Worm (Caenorhabditis elegans): ENCODE results near the gene rip-1.

rip-1 gene

ce11 chrIII:10254583-10254982, 4.0 kb downstream of the rip-1 start, which contains the start of gene R01H10.4:
Gene R01H10.4 (plus strand): TSS chrIII:10254818.
- TF ChIP-seq ceh-2 (tag; optimal IDR thresholded peaks at IDR 0.05): no peak
- no peak for TF ChIP-seq tbx-7 (tag; optimal IDR thresholded peaks at IDR 0.05)
- no peak for TF ChIP-seq eyg-1 (tag; optimal IDR thresholded peaks at IDR 0.05)
- TF ChIP-seq hlh-13 (GFP tag; optimal IDR thresholded peaks at IDR 0.05): no peak
- no peak for TF ChIP-seq ceh-9 (tag; optimal IDR thresholded peaks at IDR 0.05)
- TF ChIP-seq hlh-6 (tag; optimal IDR thresholded peaks at IDR 0.05): no peak
- no peak for TF ChIP-seq unc-3 (GFP tag; conservative IDR thresholded peaks at IDR 0.05)
- no peak for TF ChIP-seq unc-3 (tag; optimal IDR thresholded peaks at IDR 0.05)
- no peak for TF ChIP-seq pag-3 (tag; optimal IDR thresholded peaks at IDR 0.05; ENCODE audit: borderline replicate concordance)
- no peak for TF ChIP-seq ceh-22 (tag; optimal IDR thresholded peaks at IDR 0.05)

ce11 chrIII:10253334-10253733, 5.2 kb downstream of the rip-1 start:
- TF ChIP-seq sox-4 (tag; optimal IDR thresholded peaks at IDR 0.05): no peak
- no peak for TF ChIP-seq gmeb-2 (tag; optimal IDR thresholded peaks at IDR 0.05)
- no peak for TF ChIP-seq Y22D7AL.16 (tag; optimal IDR thresholded peaks at IDR 0.05)
- TF ChIP-seq pax-1 (tag; optimal IDR thresholded peaks at IDR 0.05): no peak
- no peak for TF ChIP-seq ceh-34 (tag; optimal IDR thresholded peaks at IDR 0.05)
- no peak for TF ChIP-seq ama-1 (optimal IDR thresholded peaks at IDR 0.05)
- no peak for TF ChIP-seq hlh-8 (tag; optimal IDR thresholded peaks at IDR 0.05)
- no peak for TF ChIP-seq unc-55 (GFP tag; optimal IDR thresholded peaks at IDR 0.05)
- no peak for TF ChIP-seq pros-1 (tag; optimal IDR thresholded peaks at IDR 0.05)
- TF ChIP-seq ceh-14 (tag; optimal IDR thresholded peaks at IDR 0.05): no peak
- no peak for TF ChIP-seq ceh-9 (tag; optimal IDR thresholded peaks at IDR 0.05)
- no peak for TF ChIP-seq ahr-1 (tag; optimal IDR thresholded peaks at IDR 0.05)

ce11 chrIII:10251114-10251513, 7.4 kb downstream of the rip-1 start:
- TF ChIP-seq ceh-19 (GFP tag; optimal IDR thresholded peaks at IDR 0.05) (no peak), K09A11.1 (tag; optimal IDR thresholded peaks at IDR 0.05; ENCODE audit: insufficient read depth) (no peak), pha-2 (tag; optimal IDR thresholded peaks at IDR 0.05) (no peak), elt-2 (tag; optimal IDR thresholded peaks at IDR 0.05) (no peak), ceh-6 (GFP tag; optimal IDR thresholded peaks at IDR 0.05) (no peak), ceh-18 (tag; optimal IDR thresholded peaks at IDR 0.05) (no peak), ceh-31 (tag; optimal IDR thresholded peaks at IDR 0.05) (no peak), sox-2 (GFP tag; IDR thresholded peaks at IDR 0.05) (no peak), elt-4 (tag; optimal IDR thresholded peaks at IDR 0.05) (no peak), sdc-2 (tag; optimal IDR thresholded peaks at IDR 0.05) (no peak), syd-9 (tag; optimal IDR thresholded peaks at IDR 0.05) (no peak), ceh-48 (tag; optimal IDR thresholded peaks at IDR 0.05) (no peak), ztf-16 (tag; optimal IDR thresholded peaks at IDR 0.05) (no peak), ahr-1 (tag; optimal IDR thresholded peaks at IDR 0.05) (no peak), unc-42 (tag; optimal IDR thresholded peaks at IDR 0.05) (no peak), fax-1 (tag; optimal IDR thresholded peaks at IDR 0.05) (no peak)

ce11 chrIII:10248441-10249137, 10.0 kb downstream of the rip-1 start, which contains the start of the genes div-1 and cor-1:
Gene div-1 (minus strand): TSS chrIII:10248559.
Gene cor-1 (plus strand): TSS chrIII:10249111.
- TF ChIP-seq rnt-1 (tag; optimal IDR thresholded peaks at IDR 0.05) (peak; percentile 50), hlh-30 (tag; optimal IDR thresholded peaks at IDR 0.05; ENCODE audit: insufficient read depth) (no peak), nhr-11 (tag; optimal IDR thresholded peaks at IDR 0.05) (no peak), tbx-7 (tag; optimal IDR thresholded peaks at IDR 0.05) (no peak), ceh-31 (tag; optimal IDR thresholded peaks at IDR 0.05) (peak; percentile 14), elt-2 (tag; optimal IDR thresholded peaks at IDR 0.05) (peak; percentile 29), F13H6.1 (tag; optimal IDR thresholded peaks at IDR 0.05) (no peak), ceh-34 (tag; optimal IDR thresholded peaks at IDR 0.05) (no peak), elt-4 (tag; optimal IDR thresholded peaks at IDR 0.05) (no peak), hlh-6 (tag; optimal IDR thresholded peaks at IDR 0.05) (no peak), zip-5 (tag; optimal IDR thresholded peaks at IDR 0.05) (no peak), pat-9 (tag; optimal IDR thresholded peaks at IDR 0.05) (no peak), K02D7.2 (tag; optimal IDR thresholded peaks at IDR 0.05) (no peak), pax-1 (tag; optimal IDR thresholded peaks at IDR 0.05) (no peak), npax-4 (tag; optimal IDR thresholded peaks at IDR 0.05) (no peak), ama-1 (optimal IDR thresholded peaks at IDR 0.05) (no peak), fax-1 (tag; optimal IDR thresholded peaks at IDR 0.05) (no peak), fkh-10 (GFP tag; optimal IDR thresholded peaks at IDR 0.05) (no peak), K09A11.1 (tag; optimal IDR thresholded peaks at IDR 0.05; ENCODE audit: insufficient read depth) (no peak), ztf-16 (tag; optimal IDR thresholded peaks at IDR 0.05) (no peak), odd-2 (tag; optimal IDR thresholded peaks at IDR 0.05) (no peak), ets-4 (tag; optimal IDR thresholded peaks at IDR 0.05) (peak; percentile 24), ceh-19 (GFP tag; optimal IDR thresholded peaks at IDR 0.05) (no peak), ceh-2 (tag; optimal IDR thresholded peaks at IDR 0.05) (peak; percentile 36), Y22D7AL.16 (tag; optimal IDR thresholded peaks at IDR 0.05) (no peak)
